Fruit fly (Drosophila melanogaster) S2 (cell line): ENCODE results near the gene Tmx3.

Experiments used
- CG8478 ChIP-seq: fragments of >200 bp; optimal IDR thresholded peaks from 2 replicates; lab custom pipeline; 2018
- CTCF ChIP-seq, 2 experiments: fragments of >200 bp; optimal IDR thresholded peaks; 2 replicates each; lab custom pipeline; 2018

DNA sequence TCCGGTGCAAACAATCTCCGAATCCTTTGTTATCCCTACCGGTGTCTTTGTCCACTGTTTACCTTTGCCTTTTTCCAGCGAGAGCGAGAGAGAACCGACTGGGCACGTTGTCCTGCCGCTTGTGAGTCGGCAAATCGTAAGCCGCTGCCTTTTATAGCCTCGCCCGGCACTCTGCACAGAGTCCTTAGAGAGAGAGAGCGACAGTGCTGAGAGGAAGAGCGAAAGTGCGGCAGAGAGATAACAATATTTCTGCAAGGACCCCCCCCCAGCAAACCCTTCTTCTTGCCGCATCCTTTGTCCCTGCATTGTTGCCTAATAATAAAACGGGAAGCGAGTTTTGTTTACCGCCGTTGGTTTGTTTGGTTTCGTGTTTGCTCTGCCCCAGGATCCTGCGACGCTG lies 23.4 kb downstream of the Tmx3 start, which contains the start of gene CG13055:
- no peak for TF ChIP-seq CG8478 (lab: Kevin White, UChicago)
- no peak for TF ChIP-seq CTCF (optimal IDR thresholded peaks at IDR 0.05; lab: Kevin White, UChicago)
